Worm (Caenorhabditis elegans) whole organism, midembryonic: ENCODE measurements around the gene Y73F8A.10.

Experiments used
- cog-1 ChIP-seq: sonication (generic microtip); optimal IDR thresholded peaks from 2 replicates; lab custom pipeline; 2016; ENCODE audit warnings: missing genetic modification characterization, missing compliant biosample characterization
- flt-1 ChIP-seq: fragments of 200-800 bp; sonication (Bioruptor generic); IDR thresholded peaks from 2 replicates; pipeline ENCODE4 v1.3.6; 2022; ENCODE audit warnings: missing genetic modification characterization, missing compliant biosample characterization
- klf-2 ChIP-seq: fragments of 200-800 bp; sonication (Bioruptor generic); conservative IDR thresholded peaks from 2 replicates; pipeline ENCODE4 v1.3.6; 2022; ENCODE audit warnings: missing genetic modification reagents, missing genetic modification characterization, missing compliant biosample characterization
- med-1 ChIP-seq: sonication (generic microtip); optimal IDR thresholded peaks from 2 replicates; lab custom pipeline; 2017; ENCODE audit warnings: missing genetic modification characterization, mild to moderate bottlenecking, missing compliant biosample characterization, antibody characterized with exemption, missing genetic modification reagents; ENCODE audit not compliant: insufficient read depth
- tab-1 ChIP-seq: fragments of 200-800 bp; sonication (Bioruptor generic); IDR thresholded peaks from 2 replicates; pipeline ENCODE4 v1.3.6; 2022; ENCODE audit warnings: missing genetic modification characterization, missing compliant biosample characterization

- TF ChIP-seq flt-1 (GFP tag; lab: Robert Waterston, UW), result no peak
- no peak for TF ChIP-seq med-1
- no peak for TF ChIP-seq cog-1 (tag; lab: Kevin White, UChicago)
- no peak for TF ChIP-seq klf-2 (GFP tag; lab: Robert Waterston, UW)
- TF ChIP-seq tab-1 (GFP tag; lab: Robert Waterston, UW), result no peak
Observed at ce11 chrIV:15259548-15259947, 34.6 kb upstream of the Y73F8A.10 start, which contains the start of gene Y73F8A.5.
